Fruit fly (Drosophila melanogaster): Measurements from ENCODE around the gene CG12795.

DNA sequence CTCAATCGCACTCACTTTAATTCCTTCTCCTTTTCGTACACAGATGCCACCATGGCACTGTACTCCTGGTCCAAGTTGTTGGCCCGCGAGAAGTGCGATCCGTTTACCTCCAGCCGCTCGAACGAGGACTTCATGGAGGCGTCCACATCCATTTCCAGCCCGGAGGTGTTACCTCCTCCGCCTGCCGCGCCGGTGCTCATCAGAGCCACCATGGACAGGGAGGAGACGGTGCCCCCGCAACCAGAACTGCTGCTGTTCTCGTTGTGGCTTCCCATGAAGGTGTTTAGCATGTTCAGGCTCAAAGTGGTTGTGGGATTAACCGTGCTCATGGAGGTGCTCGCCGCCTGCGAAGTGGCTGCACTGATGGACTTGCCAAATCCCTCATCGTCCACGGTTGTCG is 43.2 kb downstream of the CG12795 start:
- TF ChIP-seq CG9705 (GFP tag; optimal IDR thresholded peaks at IDR 0.05) (no peak), fru (GFP tag; optimal IDR thresholded peaks at IDR 0.05) (no peak)
